Worm (Caenorhabditis elegans): ENCODE results near the gene K08E5.1.

Gene K08E5.1

DNA sequence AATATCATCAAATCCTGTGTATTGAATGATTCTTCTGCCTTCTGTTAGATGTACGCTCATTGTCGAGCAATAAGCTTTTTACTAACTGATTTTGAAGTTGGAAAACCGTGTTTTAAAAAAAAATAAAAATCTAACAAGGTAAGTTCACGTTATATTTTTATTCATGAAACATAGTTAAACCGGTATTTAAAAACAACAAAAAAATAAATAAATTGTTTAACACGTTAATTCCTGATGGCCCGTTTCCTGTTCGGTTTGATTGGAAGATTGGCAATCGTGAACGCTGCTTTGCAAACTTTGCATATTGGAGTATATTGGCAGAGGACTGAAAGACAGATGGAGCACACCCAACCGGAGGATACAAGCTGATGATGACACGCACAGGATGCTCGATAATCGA is 27.8 kb downstream of the K08E5.1 start, which contains the start of gene ZK1128.3:
ZK1128.3 (minus strand) TSS at position 101 of the 400 bp plus-strand sequence.
- TF ChIP-seq K12H6.12 (tag; optimal IDR thresholded peaks at IDR 0.05) (no peak), T26A5.8 (tag; optimal IDR thresholded peaks at IDR 0.05) (no peak), bed-1 (GFP tag; IDR thresholded peaks at IDR 0.05) (no peak), egl-18 (GFP tag; IDR thresholded peaks at IDR 0.05) (no peak), F52B5.7 (tag; optimal IDR thresholded peaks at IDR 0.05) (no peak), egl-44 (GFP tag; IDR thresholded peaks at IDR 0.05) (no peak), F49E8.2 (tag; optimal IDR thresholded peaks at IDR 0.05; ENCODE audit: insufficient read depth) (no peak), hlh-26 (GFP tag; conservative IDR thresholded peaks at IDR 0.05) (no peak), atf-7 (tag; optimal IDR thresholded peaks at IDR 0.05) (no peak)

DNA sequence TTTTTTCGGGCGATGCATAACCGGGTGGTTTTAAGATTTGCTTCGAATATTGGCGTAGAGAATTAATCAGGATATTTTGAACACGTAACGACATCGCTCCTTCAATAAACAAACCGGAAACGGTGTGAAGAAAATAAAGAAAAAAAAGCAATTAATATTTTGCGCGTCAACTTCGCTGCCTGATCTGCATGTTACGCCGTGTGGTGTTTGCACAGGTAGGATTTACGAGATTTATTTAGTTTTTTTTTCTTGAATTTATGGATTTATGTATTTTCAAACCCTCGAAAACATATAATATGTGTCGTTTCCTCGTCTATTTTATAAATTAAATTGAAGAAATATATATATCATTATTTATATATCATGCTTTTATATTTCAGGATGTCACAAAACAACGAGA is 31.9 kb downstream of the K08E5.1 start, which contains the start of the genes ZK1128.1 and mett-10:
ZK1128.1 (minus strand) TSS at position 99 of the 400 bp plus-strand sequence.
mett-10 (plus strand) TSS at position 375 of the 400 bp plus-strand sequence.
- TF ChIP-seq hrde-1 (tag; optimal IDR thresholded peaks at IDR 0.05; ENCODE audit: borderline replicate concordance) (no peak), hlh-26 (GFP tag; conservative IDR thresholded peaks at IDR 0.05) (no peak), mxl-1 (tag; optimal IDR thresholded peaks at IDR 0.05) (no peak), ceh-100 (GFP tag; IDR thresholded peaks at IDR 0.05) (no peak), C06A6.2 (GFP tag; conservative IDR thresholded peaks at IDR 0.05) (no peak)

DNA sequence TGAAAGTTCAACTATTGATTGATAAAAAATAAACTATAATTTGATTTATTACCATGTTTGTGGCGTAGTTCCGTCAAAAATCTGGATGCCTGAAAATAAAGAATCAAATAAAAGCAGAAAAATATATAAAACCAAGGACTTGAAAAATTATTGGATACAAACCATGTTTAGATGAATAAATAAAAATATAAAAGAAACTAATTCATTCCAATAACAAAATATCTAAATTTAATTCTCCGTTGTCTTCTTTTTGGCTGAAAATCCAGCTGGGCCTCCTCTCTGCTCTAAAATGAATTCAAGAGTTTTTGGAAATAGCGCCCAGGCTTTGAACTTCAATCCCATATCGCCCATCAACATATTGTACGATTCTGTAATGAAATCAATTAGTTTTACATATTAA is 33.6 kb downstream of the K08E5.1 start, which contains the start of gene vps-29:
vps-29 (minus strand) TSS at position 101 of the 400 bp plus-strand sequence.
- no peak for TF ChIP-seq fkh-3 (tag; optimal IDR thresholded peaks at IDR 0.05)

DNA sequence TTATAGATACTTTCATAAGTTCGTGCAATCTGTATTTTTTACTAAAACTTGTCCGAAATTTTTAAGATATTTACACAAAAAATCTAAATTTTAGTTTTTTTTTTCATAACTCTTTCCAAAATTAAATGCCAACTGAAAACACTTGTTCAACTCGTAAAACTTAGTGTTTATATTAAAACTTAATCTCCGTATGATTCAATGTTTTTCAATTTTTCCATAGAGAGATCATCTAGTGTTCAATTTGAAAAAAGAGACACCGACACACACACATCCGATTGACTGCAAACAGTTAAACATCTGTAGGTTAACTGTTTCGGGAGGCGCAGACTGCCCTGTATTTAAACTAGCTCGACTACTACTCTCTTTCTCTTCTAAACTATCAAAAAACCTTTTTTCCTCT is 37.6 kb downstream of the K08E5.1 start, which contains the start of gene T16H12.9:
T16H12.9 (plus strand) TSS at position 301 of the 400 bp plus-strand sequence.
- TF ChIP-seq T26A5.8 (tag; optimal IDR thresholded peaks at IDR 0.05) (no peak), B0261.1 (tag; optimal IDR thresholded peaks at IDR 0.05) (no peak), Y56A3A.18 (GFP tag; IDR thresholded peaks at IDR 0.05) (no peak), zfh-2 (GFP tag; conservative IDR thresholded peaks at IDR 0.05) (no peak), F52B5.7 (tag; optimal IDR thresholded peaks at IDR 0.05) (no peak), him-1 (tag; optimal IDR thresholded peaks at IDR 0.05) (no peak)

DNA sequence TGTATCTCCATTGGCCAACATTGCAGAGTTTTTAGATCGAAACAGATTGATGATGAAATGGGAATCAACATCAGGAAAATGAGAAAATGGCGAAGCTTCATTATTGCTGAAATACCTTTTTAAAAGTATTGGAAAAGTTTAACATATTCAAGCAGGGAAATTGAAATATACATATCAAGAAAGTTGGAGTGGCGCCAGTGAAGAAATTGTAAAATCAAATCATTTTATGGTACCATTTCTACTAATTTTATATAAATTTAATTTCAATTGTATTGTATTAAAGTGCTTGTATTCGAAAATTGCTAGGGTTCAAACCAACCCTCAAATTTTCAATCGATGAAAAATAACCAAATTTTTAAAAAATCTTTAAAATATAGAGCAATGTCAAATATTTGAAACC is 40.2 kb downstream of the K08E5.1 start, which contains the start of gene srt-55:
srt-55 (minus strand) TSS at position 101 of the 400 bp plus-strand sequence.
- TF ChIP-seq lsy-27 (tag; optimal IDR thresholded peaks at IDR 0.05; ENCODE audit: borderline replicate concordance, insufficient read depth): no peak
- no peak for TF ChIP-seq gei-17 (GFP tag; optimal IDR thresholded peaks at IDR 0.05)
- TF ChIP-seq mes-4 (tag; optimal IDR thresholded peaks at IDR 0.05): no peak
- no peak for TF ChIP-seq attf-5 (GFP tag; optimal IDR thresholded peaks at IDR 0.05)
- no peak for TF ChIP-seq lin-40 (tag; optimal IDR thresholded peaks at IDR 0.05)
- no peak for TF ChIP-seq nhr-80 (tag; optimal IDR thresholded peaks at IDR 0.05)
- TF ChIP-seq madf-6 (GFP tag; IDR thresholded peaks at IDR 0.05): no peak
- TF ChIP-seq C06A6.2 (GFP tag; conservative IDR thresholded peaks at IDR 0.05): no peak
- no peak for TF ChIP-seq lir-1 (GFP tag; conservative IDR thresholded peaks at IDR 0.05)
- TF ChIP-seq ceh-79 (tag; optimal IDR thresholded peaks at IDR 0.05): no peak
- no peak for TF ChIP-seq bed-2 (GFP tag; IDR thresholded peaks at IDR 0.05)
- no peak for TF ChIP-seq nhr-120 (GFP tag; IDR thresholded peaks at IDR 0.05)
- no peak for TF ChIP-seq unc-62 (GFP tag; optimal IDR thresholded peaks at IDR 0.05)
- no peak for TF ChIP-seq K12H6.12 (tag; optimal IDR thresholded peaks at IDR 0.05)
- no peak for TF ChIP-seq ztf-22 (GFP tag; optimal IDR thresholded peaks at IDR 0.05)
- no peak for TF ChIP-seq dox-1 (GFP tag; IDR thresholded peaks at IDR 0.05)
